Worm (Caenorhabditis elegans): ENCODE results near the gene pxn-1.

The pxn-1 gene

ce11 chrV:8548989-8549388 is 54.3 kb downstream of the pxn-1 start, which contains the start of gene stdh-4 (continued):
- TF ChIP-seq snpc-1.1 (tag; optimal IDR thresholded peaks at IDR 0.05; ENCODE audit: insufficient read depth) (no peak), ztf-25 (GFP tag; IDR thresholded peaks at IDR 0.05) (no peak), T07F8.4 (tag; optimal IDR thresholded peaks at IDR 0.05) (no peak)
